Worm (Caenorhabditis elegans) whole organism, young adult: ENCODE results near the gene R07E5.15.

Source experiments
- K11D2.4 ChIP-seq: fragments of 200-800 bp; sonication (Bioruptor generic); IDR thresholded peaks from 2 replicates; pipeline ENCODE4 v1.3.6; 2022; ENCODE audit warnings: missing genetic modification reagents, missing genetic modification characterization, missing compliant biosample characterization
- ZK185.1 ChIP-seq: sonication (generic microtip); optimal IDR thresholded peaks from 2 replicates; lab custom pipeline; 2016; ENCODE audit warnings: mild to moderate bottlenecking, missing genetic modification characterization, missing compliant biosample characterization; ENCODE audit not compliant: poor library complexity, severe bottlenecking
- ama-1 ChIP-seq, 3 experiments: fragments of 150-350 bp in 1 of 3; sonication (generic microtip) in 2 of 3; optimal IDR thresholded peaks; 2 replicates each; lab custom pipeline; 2014 to 2018; ENCODE audit warnings: missing biosample characterization in 2 of 3, missing genetic modification characterization in 2 of 3, missing genetic modification reagents in 2 of 3
- lir-1 ChIP-seq: fragments of 200-800 bp; sonication (Bioruptor generic); conservative IDR thresholded peaks from 2 replicates; pipeline ENCODE4 v1.3.6; 2022; ENCODE audit warnings: missing genetic modification reagents, missing genetic modification characterization, missing compliant biosample characterization
- madf-3 ChIP-seq: fragments of 200-800 bp; sonication (Bioruptor generic); IDR thresholded peaks from 2 replicates; pipeline ENCODE4 v1.3.6; 2022; ENCODE audit warnings: missing genetic modification reagents, missing genetic modification characterization, missing compliant biosample characterization
- mxl-1 ChIP-seq: sonication (generic microtip); optimal IDR thresholded peaks from 2 replicates; lab custom pipeline; 2016; ENCODE audit warnings: missing genetic modification characterization, missing compliant biosample characterization
- rec-8 ChIP-seq, 2 experiments: sonication (generic microtip); optimal IDR thresholded peaks; 2 replicates each; lab custom pipeline; 2016; ENCODE audit warnings: mild to moderate bottlenecking in 2 of 2, missing genetic modification characterization in 2 of 2, missing genetic modification reagents in 2 of 2, missing genotype in 2 of 2, missing biosample characterization in 1 of 2, missing compliant biosample characterization in 1 of 2, moderate library complexity in 1 of 2

DNA sequence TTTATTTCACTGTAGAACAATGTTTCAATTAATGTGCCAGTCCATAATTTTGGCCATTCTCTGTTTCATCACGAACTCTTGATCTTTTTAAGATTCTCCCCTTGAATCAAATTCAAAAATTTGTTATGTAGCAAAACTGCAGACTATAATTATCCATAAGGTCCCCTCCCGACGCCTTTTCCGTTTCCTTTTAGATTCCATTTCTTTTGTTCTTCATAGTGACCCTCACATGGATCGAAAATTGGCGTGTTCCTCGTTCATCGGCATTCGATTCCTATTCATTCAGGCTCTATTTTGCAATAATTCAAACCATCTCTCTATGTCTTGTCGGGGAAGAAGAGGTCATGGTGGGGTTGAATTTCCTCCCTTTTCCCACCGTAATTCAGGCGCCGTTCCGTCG is 43.2 kb downstream of the R07E5.15 start:
- TF ChIP-seq ama-1 (optimal IDR thresholded peaks at IDR 0.05; lab: Kevin White, UChicago), result no peak
- TF ChIP-seq ama-1 (GFP tag; optimal IDR thresholded peaks at IDR 0.05; lab: Kevin White, UChicago), result no peak
- TF ChIP-seq ZK185.1, result no peak
- no peak for TF ChIP-seq mxl-1 (tag; lab: Kevin White, UChicago)
- TF ChIP-seq K11D2.4, result no peak
- TF ChIP-seq madf-3 (GFP tag; lab: Robert Waterston, UW), result no peak
- no peak for TF ChIP-seq rec-8 (tag; optimal IDR thresholded peaks at IDR 0.05; lab: Kevin White, UChicago)
- no peak for TF ChIP-seq lir-1 (GFP tag; lab: Robert Waterston, UW)
